Worm (Caenorhabditis elegans) whole organism, L1 larva: ENCODE results near the gene akt-2.

ENCODE experiments used
- C16A3.4 ChIP-seq: fragments of 150-350 bp; optimal IDR thresholded peaks from 2 replicates; lab custom pipeline; 2014; ENCODE audit warnings: missing biosample characterization, missing genetic modification characterization
- F16B12.6 ChIP-seq: fragments of 150-350 bp; optimal IDR thresholded peaks from 2 replicates; lab custom pipeline; 2014; ENCODE audit warnings: missing biosample characterization, missing genetic modification characterization
- Y116A8C.19 ChIP-seq: sonication (generic microtip); optimal IDR thresholded peaks from 2 replicates; lab custom pipeline; 2016; ENCODE audit warnings: missing compliant biosample characterization, missing genetic modification characterization, borderline replicate concordance
- alr-1 ChIP-seq: fragments of 200-800 bp; sonication (Bioruptor generic); optimal IDR thresholded peaks from 2 replicates; lab custom pipeline; 2018; ENCODE audit warnings: borderline replicate concordance, mild to moderate bottlenecking, missing genetic modification characterization, missing compliant biosample characterization
- aly-2 ChIP-seq: fragments of 150-350 bp; optimal IDR thresholded peaks from 2 replicates; lab custom pipeline; 2014; ENCODE audit warnings: missing biosample characterization, missing genetic modification characterization
- ama-1 ChIP-seq: fragments of 150-350 bp; optimal IDR thresholded peaks from 2 replicates; lab custom pipeline; 2014
- blmp-1 ChIP-seq: fragments of 150-350 bp; optimal IDR thresholded peaks from 2 replicates; lab custom pipeline; 2014; ENCODE audit warnings: missing biosample characterization, missing genetic modification characterization
- ceh-63 ChIP-seq: fragments of 200-800 bp; sonication (Bioruptor generic); optimal IDR thresholded peaks from 2 replicates; lab custom pipeline; 2018; ENCODE audit warnings: mild to moderate bottlenecking, missing genetic modification characterization, missing compliant biosample characterization
- ceh-8 ChIP-seq: fragments of 200-800 bp; sonication (Bioruptor generic); optimal IDR thresholded peaks from 2 replicates; lab custom pipeline; 2018; ENCODE audit warnings: mild to moderate bottlenecking, missing genetic modification characterization, moderate library complexity, missing compliant biosample characterization
- ceh-88 ChIP-seq: fragments of 200-800 bp; sonication (Bioruptor generic); IDR thresholded peaks from 2 replicates; pipeline ENCODE4 v1.3.6; 2022; ENCODE audit warnings: missing genetic modification characterization, missing compliant biosample characterization
- ces-1 ChIP-seq: fragments of 150-350 bp; optimal IDR thresholded peaks from 2 replicates; lab custom pipeline; 2014; ENCODE audit warnings: missing biosample characterization, missing genetic modification reagents, missing genetic modification characterization
- dsc-1 ChIP-seq: sonication (generic microtip); optimal IDR thresholded peaks from 2 replicates; lab custom pipeline; 2016; ENCODE audit warnings: mild to moderate bottlenecking, missing genetic modification characterization, missing compliant biosample characterization
- efl-1 ChIP-seq, 4 experiments: fragments of 150-350 bp; optimal IDR thresholded peaks in 3 of 4; peaks in 1 of 4; 1 replicate in 1 of 4; 2 replicates in 3 of 4; lab custom pipeline; 2014; ENCODE audit warnings: missing biosample characterization in 2 of 4, missing genetic modification characterization in 2 of 4, missing genetic modification reagents in 2 of 4
- elt-3 ChIP-seq, 6 experiments: fragments of 150-350 bp in 1 of 6; sonication (generic microtip); optimal IDR thresholded peaks; 2 replicates each; lab custom pipeline; 2017 to 2018; ENCODE audit warnings: missing biosample characterization in 6 of 6, missing genetic modification characterization in 6 of 6, inconsistent platforms in 1 of 6
- ets-5 ChIP-seq: fragments of 200-800 bp; sonication (Bioruptor generic); IDR thresholded peaks from 2 replicates; pipeline ENCODE4 v1.3.6; 2022; ENCODE audit warnings: missing genetic modification characterization, missing compliant biosample characterization
- fkh-10 ChIP-seq: sonication (generic microtip); optimal IDR thresholded peaks from 2 replicates; lab custom pipeline; 2017; ENCODE audit warnings: missing biosample characterization, missing genetic modification reagents, missing genetic modification characterization
- fos-1 ChIP-seq: fragments of 150-350 bp; optimal IDR thresholded peaks from 2 replicates; lab custom pipeline; 2014; ENCODE audit warnings: missing biosample characterization, missing genetic modification characterization
- hlh-17 ChIP-seq: fragments of 200-800 bp; sonication (Bioruptor generic); optimal IDR thresholded peaks from 2 replicates; lab custom pipeline; 2018; ENCODE audit warnings: missing genetic modification characterization, mild to moderate bottlenecking, missing compliant biosample characterization, moderate library complexity, borderline replicate concordance
- isw-1 ChIP-seq: fragments of 200-800 bp; sonication (Bioruptor generic); IDR thresholded peaks from 2 replicates; pipeline ENCODE4 v1.3.6; 2022; ENCODE audit warnings: missing genetic modification characterization, missing compliant biosample characterization
- jun-1 ChIP-seq: fragments of 150-350 bp; optimal IDR thresholded peaks from 2 replicates; lab custom pipeline; 2014; ENCODE audit warnings: missing biosample characterization, missing genetic modification reagents, missing genetic modification characterization
- lin-13 ChIP-seq: fragments of 150-350 bp; optimal IDR thresholded peaks from 2 replicates; lab custom pipeline; 2014; ENCODE audit warnings: missing biosample characterization, missing genetic modification reagents, missing genetic modification characterization
- lin-14 ChIP-seq: fragments of 200-800 bp; sonication (Bioruptor generic); optimal IDR thresholded peaks from 2 replicates; lab custom pipeline; 2018; ENCODE audit warnings: mild to moderate bottlenecking, missing genetic modification characterization, moderate library complexity, missing compliant biosample characterization
- lin-39 ChIP-seq: fragments of 150-350 bp; optimal IDR thresholded peaks from 2 replicates; lab custom pipeline; 2014; ENCODE audit warnings: missing biosample characterization, missing genetic modification reagents, missing genetic modification characterization
- lir-3 ChIP-seq: sonication (generic microtip); optimal IDR thresholded peaks from 2 replicates; lab custom pipeline; 2016; ENCODE audit warnings: mild to moderate bottlenecking, missing genetic modification characterization, moderate library complexity, missing compliant biosample characterization; ENCODE audit not compliant: poor library complexity
- lsy-2 ChIP-seq, 2 experiments: fragments of 150-350 bp; optimal IDR thresholded peaks; 2 replicates each; lab custom pipeline; 2014; ENCODE audit warnings: missing biosample characterization in 2 of 2, missing genetic modification characterization in 2 of 2
- mab-9 ChIP-seq: fragments of 200-800 bp; sonication (Bioruptor generic); IDR thresholded peaks from 2 replicates; pipeline ENCODE4 v1.3.6; 2022; ENCODE audit warnings: missing genetic modification reagents, missing genetic modification characterization, missing compliant biosample characterization
- nhr-12 ChIP-seq: sonication (generic microtip); optimal IDR thresholded peaks from 2 replicates; lab custom pipeline; 2017; ENCODE audit warnings: missing biosample characterization, missing genetic modification characterization
- nhr-19 ChIP-seq: fragments of 200-800 bp; sonication (Bioruptor generic); conservative IDR thresholded peaks from 2 replicates; pipeline ENCODE4 v1.3.6; 2022; ENCODE audit warnings: missing genetic modification characterization, missing compliant biosample characterization
- nhr-71 ChIP-seq: sonication (generic microtip); optimal IDR thresholded peaks from 2 replicates; lab custom pipeline; 2016; ENCODE audit warnings: mild to moderate bottlenecking, missing genetic modification characterization, moderate library complexity, missing compliant biosample characterization
- nhr-76 ChIP-seq: sonication (generic microtip); optimal IDR thresholded peaks from 2 replicates; lab custom pipeline; 2017; ENCODE audit warnings: missing biosample characterization, missing genetic modification characterization
- nhr-77 ChIP-seq: fragments of 150-350 bp; optimal IDR thresholded peaks from 2 replicates; lab custom pipeline; 2014; ENCODE audit warnings: missing biosample characterization, missing genetic modification characterization
- nhr-85 ChIP-seq: sonication (generic microtip); peaks from one replicate; lab custom pipeline; 2016; ENCODE audit warnings: missing genetic modification characterization, inconsistent platforms, missing compliant biosample characterization
- nhr-90 ChIP-seq: sonication (generic microtip); optimal IDR thresholded peaks from 2 replicates; lab custom pipeline; 2016; ENCODE audit warnings: mild to moderate bottlenecking, missing genetic modification characterization, missing compliant biosample characterization; ENCODE audit not compliant: poor library complexity
- pag-3 ChIP-seq: sonication (generic microtip); optimal IDR thresholded peaks from 2 replicates; lab custom pipeline; 2017; ENCODE audit warnings: missing genetic modification characterization, mild to moderate bottlenecking, missing compliant biosample characterization, antibody characterized with exemption, borderline replicate concordance; ENCODE audit not compliant: insufficient read depth
- pax-3 ChIP-seq: fragments of 200-800 bp; sonication (Bioruptor generic); optimal IDR thresholded peaks from 2 replicates; lab custom pipeline; 2018; ENCODE audit warnings: mild to moderate bottlenecking, missing genetic modification characterization, moderate library complexity, missing compliant biosample characterization
- rnt-1 ChIP-seq: sonication (generic microtip); optimal IDR thresholded peaks from 2 replicates; lab custom pipeline; 2016; ENCODE audit warnings: mild to moderate bottlenecking, missing genetic modification characterization, moderate library complexity, missing compliant biosample characterization
- snpc-4 ChIP-seq: fragments of 150-350 bp; optimal IDR thresholded peaks from 2 replicates; lab custom pipeline; 2014; ENCODE audit warnings: missing biosample characterization, missing genetic modification characterization
- sptf-1 ChIP-seq: fragments of 150-350 bp; optimal IDR thresholded peaks from 2 replicates; lab custom pipeline; 2014; ENCODE audit warnings: missing biosample characterization, missing genetic modification characterization
- sup-37 ChIP-seq: fragments of 200-800 bp; sonication (Bioruptor generic); optimal IDR thresholded peaks from 2 replicates; lab custom pipeline; 2018; ENCODE audit warnings: mild to moderate bottlenecking, missing genetic modification characterization, missing compliant biosample characterization
- swsn-7 ChIP-seq: sonication (generic microtip); optimal IDR thresholded peaks from 2 replicates; lab custom pipeline; 2016; ENCODE audit warnings: missing genetic modification characterization, missing compliant biosample characterization
- tbx-2 ChIP-seq: sonication (generic microtip); optimal IDR thresholded peaks from 2 replicates; lab custom pipeline; 2016; ENCODE audit warnings: missing genetic modification characterization, missing compliant biosample characterization
- unc-130 ChIP-seq: fragments of 150-350 bp; optimal IDR thresholded peaks from 2 replicates; lab custom pipeline; 2017; ENCODE audit warnings: missing biosample characterization, missing genetic modification characterization, inconsistent platforms
- unc-86 ChIP-seq: sonication (generic microtip); optimal IDR thresholded peaks from 2 replicates; lab custom pipeline; 2016; ENCODE audit warnings: missing genetic modification characterization, missing compliant biosample characterization
- vab-15 ChIP-seq: sonication (generic microtip); optimal IDR thresholded peaks from 2 replicates; lab custom pipeline; 2017; ENCODE audit warnings: missing genotype, mild to moderate bottlenecking, missing genetic modification characterization, missing compliant biosample characterization
- xbp-1 ChIP-seq: sonication (generic microtip); optimal IDR thresholded peaks from 2 replicates; lab custom pipeline; 2016; ENCODE audit warnings: missing genetic modification characterization, missing compliant biosample characterization
- ztf-4 ChIP-seq: fragments of 150-350 bp; optimal IDR thresholded peaks from 2 replicates; lab custom pipeline; 2014; ENCODE audit warnings: missing biosample characterization, missing genetic modification characterization

akt-2 gene

ce11 chrX:14164234-14164633, 16.7 kb downstream of the akt-2 start, which contains the start of gene vha-20:
Gene vha-20, minus strand, starts transcription at chrX:14164506.
- TF ChIP-seq nhr-90 (tag; lab: Kevin White, UChicago) (peak; percentile 5), ces-1 (GFP tag; lab: Kevin White, UChicago) (no peak), nhr-71 (tag; lab: Kevin White, UChicago) (peak; percentile 8)

ce11 chrX:14165156-14165555, 17.7 kb downstream of the akt-2 start:
- no peak for TF ChIP-seq efl-1 (optimal IDR thresholded peaks at IDR 0.05; lab: Kevin White, UChicago)
- TF ChIP-seq efl-1 (GFP tag; optimal IDR thresholded peaks at IDR 0.05 in 1 of 2; lab: Kevin White, UChicago), result peak in 1 of 2 experiments; percentile 84
- TF ChIP-seq pag-3 (tag; lab: Kevin White, UChicago), result no peak

- TF ChIP-seq pax-3 (peak; percentile 51), Y116A8C.19 (tag; lab: Kevin White, UChicago) (no peak), sup-37 (GFP tag; lab: Kevin White, UChicago) (peak; percentile 4), snpc-4 (tag; lab: Kevin White, UChicago) (peak; percentile 79), nhr-19 (GFP tag; lab: Robert Waterston, UW) (peak; percentile 91), lin-13 (GFP tag; lab: Kevin White, UChicago) (peak; percentile 90), aly-2 (tag; lab: Kevin White, UChicago) (no peak), nhr-12 (tag; lab: Kevin White, UChicago) (no peak), ets-5 (GFP tag; lab: Robert Waterston, UW) (no peak), ces-1 (GFP tag; lab: Kevin White, UChicago) (no peak), xbp-1 (tag; lab: Kevin White, UChicago) (peak; percentile 86), efl-1 (optimal IDR thresholded peaks at IDR 0.05; lab: Kevin White, UChicago) (peak; percentile 80 to 92), efl-1 (GFP tag; optimal IDR thresholded peaks at IDR 0.05 in 1 of 2; lab: Kevin White, UChicago) (peak; percentile 63 to 96), blmp-1 (peak; percentile 88), ceh-8 (GFP tag; lab: Kevin White, UChicago) (peak; percentile 57), rnt-1 (tag; lab: Kevin White, UChicago) (peak; percentile 83), fos-1 (tag; lab: Kevin White, UChicago) (peak; percentile 87), sptf-1 (tag; lab: Kevin White, UChicago) (no peak), hlh-17 (GFP tag; lab: Kevin White, UChicago) (no peak), vab-15 (tag; lab: Kevin White, UChicago) (peak; percentile 85), nhr-85 (tag; lab: Kevin White, UChicago) (peak; percentile 94), nhr-77 (tag; lab: Kevin White, UChicago) (peak; percentile 94), fkh-10 (peak; percentile 67), lir-3 (tag; lab: Kevin White, UChicago) (peak; percentile 67), dsc-1 (tag; lab: Kevin White, UChicago) (peak; percentile 86), jun-1 (peak; percentile 94), ama-1 (lab: Kevin White, UChicago) (no peak), lsy-2 (tag; optimal IDR thresholded peaks at IDR 0.05; lab: Kevin White, UChicago) (peak; percentile 79 to 89), ztf-4 (tag; lab: Kevin White, UChicago) (peak; percentile 81), ceh-88 (peak; percentile 44; the same call in 1 of the 2 replicates), lin-14 (peak; percentile 98), unc-86 (tag; lab: Kevin White, UChicago) (peak; percentile 81), C16A3.4 (tag; lab: Kevin White, UChicago) (peak; percentile 93), tbx-2 (tag; lab: Kevin White, UChicago) (peak; percentile 90), nhr-76 (tag; lab: Kevin White, UChicago) (no peak), ceh-63 (GFP tag; lab: Kevin White, UChicago) (no peak), elt-3 (tag; optimal IDR thresholded peaks at IDR 0.05; lab: Kevin White, UChicago) (peak in 5 of 6 experiments; percentile 17 to 97 (median 90)), F16B12.6 (tag; lab: Kevin White, UChicago) (peak; percentile 56), alr-1 (tag; lab: Kevin White, UChicago) (no peak), pag-3 (tag; lab: Kevin White, UChicago) (peak; percentile 68), swsn-7 (peak; percentile 90), unc-130 (tag; lab: Kevin White, UChicago) (peak; percentile 66), mab-9 (peak; percentile 28; the same call in 1 of the 2 replicates), lin-39 (tag; lab: Kevin White, UChicago) (no peak), isw-1 (GFP tag; lab: Robert Waterston, UW) (peak; percentile 74), nhr-71 (tag; lab: Kevin White, UChicago) (peak; percentile 96)
Observed at ce11 chrX:14169569-14170031, 22.1 kb downstream of the akt-2 start, which contains the start of gene sym-4. Gene sym-4, minus strand, starts transcription at chrX:14169619.
